Worm (Caenorhabditis elegans) whole organism, young adult: ENCODE measurements around the gene T05A8.6.

ENCODE experiments used
- F39B2.1 ChIP-seq: fragments of 200-800 bp; sonication (Bioruptor generic); IDR thresholded peaks from 2 replicates; pipeline ENCODE4 v1.3.6; 2022; ENCODE audit warnings: missing genetic modification reagents, missing genetic modification characterization, missing compliant biosample characterization
- Y56A3A.18 ChIP-seq: fragments of 200-800 bp; sonication (Bioruptor generic); IDR thresholded peaks from 2 replicates; pipeline ENCODE4 v1.3.6; 2022; ENCODE audit warnings: missing genetic modification reagents, missing genetic modification characterization, missing compliant biosample characterization
- let-607 ChIP-seq, 2 experiments: fragments of 200-800 bp in 1 of 2; sonication (Bioruptor generic) in 1 of 2; sonication (generic microtip) in 1 of 2; optimal IDR thresholded peaks; 2 replicates each; lab custom pipeline; 2016 to 2018; ENCODE audit warnings: mild to moderate bottlenecking in 2 of 2, missing compliant biosample characterization in 2 of 2, missing genetic modification characterization in 2 of 2, moderate library complexity in 2 of 2, missing genotype in 1 of 2
- lsl-1 ChIP-seq: fragments of 200-800 bp; sonication (Bioruptor generic); optimal IDR thresholded peaks from 2 replicates; lab custom pipeline; 2018; ENCODE audit warnings: mild to moderate bottlenecking, missing genetic modification characterization, moderate library complexity, missing compliant biosample characterization
- madf-10 ChIP-seq: sonication (generic microtip); optimal IDR thresholded peaks from 2 replicates; lab custom pipeline; 2016; ENCODE audit warnings: mild to moderate bottlenecking, missing genetic modification characterization, missing compliant biosample characterization
- nhr-27 ChIP-seq: fragments of 200-800 bp; sonication (Bioruptor generic); optimal IDR thresholded peaks from 2 replicates; lab custom pipeline; 2018; ENCODE audit warnings: mild to moderate bottlenecking, missing genetic modification characterization, moderate library complexity, missing compliant biosample characterization
- pha-4 ChIP-seq: fragments of 150-350 bp; sonication (generic microtip); optimal IDR thresholded peaks from 2 replicates; lab custom pipeline; 2014; ENCODE audit warnings: missing biosample characterization, missing genetic modification reagents, missing genetic modification characterization
- snpc-4 ChIP-seq, 5 experiments: fragments of 150-350 bp in 1 of 5; sonication (generic microtip) in 4 of 5; optimal IDR thresholded peaks; 2 replicates each; lab custom pipeline; 2014 to 2018; ENCODE audit warnings: missing genetic modification characterization in 5 of 5, missing biosample characterization in 3 of 5, antibody characterized with exemption in 2 of 5, mild to moderate bottlenecking in 2 of 5, missing compliant biosample characterization in 2 of 5, missing genotype in 2 of 5, moderate library complexity in 2 of 5, missing genetic modification reagents in 1 of 5

DNA sequence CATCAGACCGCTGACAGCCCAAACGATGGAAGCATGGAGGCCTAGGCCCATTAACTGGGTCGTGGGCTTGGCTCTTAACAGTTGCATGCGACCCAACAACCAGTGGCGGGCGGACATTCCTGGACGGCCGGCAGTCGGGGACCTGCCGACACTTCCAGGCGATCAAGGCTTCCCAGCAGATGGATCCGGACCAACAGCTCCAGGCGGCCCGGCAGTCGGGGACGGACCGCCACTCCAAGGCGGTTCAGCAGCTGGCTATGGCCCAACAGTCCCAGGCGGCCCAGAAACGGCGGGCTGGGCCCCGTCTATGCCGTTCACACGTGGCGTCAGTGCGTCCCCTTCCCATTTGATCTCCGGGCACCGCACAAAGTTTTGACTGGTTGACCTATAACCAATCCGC lies 1.9 kb upstream of the T05A8.6 start:
- TF ChIP-seq lsl-1 = no peak
- TF ChIP-seq snpc-4 (GFP tag; optimal IDR thresholded peaks at IDR 0.05; lab: Kevin White, UChicago) = no peak
- TF ChIP-seq snpc-4 (tag; optimal IDR thresholded peaks at IDR 0.05; lab: Kevin White, UChicago) = no peak
- no peak for TF ChIP-seq let-607 (tag; optimal IDR thresholded peaks at IDR 0.05; lab: Kevin White, UChicago)
- no peak for TF ChIP-seq madf-10 (tag; lab: Kevin White, UChicago)
- TF ChIP-seq F39B2.1 (GFP tag; lab: Robert Waterston, UW) = no peak
- no peak for TF ChIP-seq pha-4 (tag; lab: Kevin White, UChicago)
- TF ChIP-seq nhr-27 (tag; lab: Kevin White, UChicago) = no peak
- TF ChIP-seq Y56A3A.18 (GFP tag; lab: Robert Waterston, UW) = no peak
